Worm (Caenorhabditis elegans) whole organism, L1 larva: ENCODE results near the gene T15B7.14.

Experiments
- unc-86 ChIP-seq: sonication (generic microtip); optimal IDR thresholded peaks from 2 replicates; lab custom pipeline; 2016; ENCODE audit warnings: missing genetic modification characterization, missing compliant biosample characterization
- zag-1 ChIP-seq: fragments of 150-350 bp; optimal IDR thresholded peaks from 2 replicates; lab custom pipeline; 2014; ENCODE audit warnings: missing biosample characterization, missing genetic modification characterization

DNA sequence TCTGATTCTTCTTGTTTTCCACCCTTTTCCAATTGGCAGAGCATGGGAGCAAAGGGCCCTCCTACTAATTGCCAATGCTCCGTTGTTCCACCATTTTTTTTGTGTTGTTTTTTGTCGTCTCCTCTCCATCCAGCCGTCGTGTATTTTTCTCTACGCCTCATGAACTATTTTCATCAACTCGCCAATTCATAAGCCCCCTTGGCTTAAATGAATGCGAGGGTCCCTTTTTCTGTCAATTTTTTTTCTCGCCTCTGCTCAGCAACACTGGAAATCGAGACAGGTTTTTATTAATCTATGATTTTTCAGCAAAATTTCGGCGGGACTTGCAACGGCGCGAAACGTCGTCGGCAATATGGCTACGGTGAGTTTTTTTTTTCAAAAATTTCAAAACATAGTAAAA, 45.9 kb upstream of the T15B7.14 start, which contains the start of gene unc-70:
- TF ChIP-seq unc-86 (tag; lab: Kevin White, UChicago): no peak
- TF ChIP-seq zag-1: no peak
